Fruit fly (Drosophila melanogaster): ENCODE data around the gene Hsp70Aa.

Hsp70Aa gene

dm6 chr3R:11933903-11934302 is 22.4 kb downstream of the Hsp70Aa start:
- TF ChIP-seq CG8478 (optimal IDR thresholded peaks at IDR 0.05) = no peak
- TF ChIP-seq psq (optimal IDR thresholded peaks at IDR 0.05) = no peak
- TF ChIP-seq EcR (GFP tag; optimal IDR thresholded peaks at IDR 0.05) = no peak
- TF ChIP-seq Dll (optimal IDR thresholded peaks at IDR 0.05) = no peak
- no peak for TF ChIP-seq pan (optimal IDR thresholded peaks at IDR 0.05)
- TF ChIP-seq usp (GFP tag; optimal IDR thresholded peaks at IDR 0.05) = no peak

DNA sequence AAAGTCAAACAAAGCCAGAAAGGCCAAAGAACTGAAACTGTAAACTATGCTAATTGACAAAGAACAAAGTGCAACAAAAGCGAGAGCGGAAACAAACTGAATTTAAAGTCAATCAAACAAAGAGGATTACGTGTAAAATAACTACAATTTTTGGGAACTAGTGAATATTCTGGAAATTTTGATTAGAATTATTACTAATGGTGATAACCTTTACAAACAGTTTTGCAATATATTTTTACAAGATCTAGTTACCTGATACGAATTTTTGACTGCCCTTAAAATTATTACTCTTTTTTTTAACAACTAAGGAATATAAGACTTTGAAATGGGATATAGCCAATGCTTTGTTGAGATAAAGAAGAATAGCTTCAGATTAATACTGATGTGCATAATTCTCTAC is 25.4 kb downstream of the Hsp70Aa start, which contains the start of gene CG14731:
Gene CG14731, plus strand, starts transcription at position 301 of the 400 bp plus-strand sequence.
- TF ChIP-seq usp (GFP tag; optimal IDR thresholded peaks at IDR 0.05) (no peak), psq (optimal IDR thresholded peaks at IDR 0.05) (no peak), EcR (GFP tag; optimal IDR thresholded peaks at IDR 0.05) (no peak), Dll (optimal IDR thresholded peaks at IDR 0.05) (no peak)

- TF ChIP-seq CG8478 (optimal IDR thresholded peaks at IDR 0.05) = no peak
- TF ChIP-seq psq (optimal IDR thresholded peaks at IDR 0.05) = no peak
- TF ChIP-seq Dll (optimal IDR thresholded peaks at IDR 0.05) = no peak
- no peak for TF ChIP-seq usp (GFP tag; optimal IDR thresholded peaks at IDR 0.05)
- TF ChIP-seq pan (optimal IDR thresholded peaks at IDR 0.05) = no peak
These were observed 35.7 kb downstream of the Hsp70Aa start for dm6 chr3R:11920605-11921004.
